Fruit fly (Drosophila melanogaster) whole organism, prepupa: ENCODE results near the gene CG6830.

Experiments
- Blimp-1 ChIP-seq: fragments of 200-800 bp; sonication (Bioruptor generic); optimal IDR thresholded peaks from 3 replicates; lab custom pipeline; 2017; ENCODE audit warnings: missing biosample characterization, missing genetic modification characterization, mild to moderate bottlenecking, moderate library complexity, missing genetic modification reagents
- CG10631 ChIP-seq: fragments of 200-800 bp; sonication (Bioruptor generic); optimal IDR thresholded peaks from 2 replicates; lab custom pipeline; 2016; ENCODE audit warnings: missing biosample characterization, missing genetic modification characterization
- CG10669 ChIP-seq: fragments of 200-800 bp; sonication (Bioruptor generic); optimal IDR thresholded peaks from 3 replicates; lab custom pipeline; 2018; ENCODE audit warnings: missing biosample characterization, mild to moderate bottlenecking, missing genetic modification characterization, moderate library complexity
- CG11294 ChIP-seq: fragments of 200-800 bp; sonication (Bioruptor generic); IDR thresholded peaks from 2 replicates; pipeline ENCODE4 v1.3.6; 2022; ENCODE audit warnings: missing biosample characterization, missing genetic modification characterization
- CG11762 ChIP-seq: fragments of 200-800 bp; sonication (Bioruptor generic); optimal IDR thresholded peaks from 3 replicates; lab custom pipeline; 2016; ENCODE audit warnings: missing biosample characterization, missing genetic modification characterization; ENCODE audit not compliant: insufficient read depth
- CG11902 ChIP-seq: fragments of 200-800 bp; sonication (Bioruptor generic); optimal IDR thresholded peaks from 3 replicates; lab custom pipeline; 2016; ENCODE audit warnings: missing biosample characterization, missing genetic modification characterization
- CG1621 ChIP-seq: fragments of 200-800 bp; sonication (Bioruptor generic); optimal IDR thresholded peaks from 3 replicates; lab custom pipeline; 2018; ENCODE audit warnings: missing biosample characterization, mild to moderate bottlenecking, missing genetic modification characterization
- CG16779 ChIP-seq: fragments of 200-800 bp; sonication (Bioruptor generic); optimal IDR thresholded peaks from 3 replicates; lab custom pipeline; 2017; ENCODE audit warnings: missing biosample characterization, mild to moderate bottlenecking, missing genetic modification characterization
- CG3032 ChIP-seq: fragments of 200-800 bp; optimal IDR thresholded peaks from 2 replicates; lab custom pipeline; 2019; ENCODE audit warnings: missing biosample characterization, mild to moderate bottlenecking, missing genetic modification characterization, moderate library complexity
- CG32006 ChIP-seq: fragments of 200-800 bp; sonication (Bioruptor generic); optimal IDR thresholded peaks from 3 replicates; lab custom pipeline; 2017; ENCODE audit warnings: missing biosample characterization, mild to moderate bottlenecking, missing genetic modification characterization
- CG34406 ChIP-seq: fragments of 200-800 bp; sonication (Bioruptor generic); optimal IDR thresholded peaks from 3 replicates; lab custom pipeline; 2016; ENCODE audit warnings: missing biosample characterization, missing genetic modification characterization
- CG3919 ChIP-seq: fragments of 200-800 bp; sonication (Bioruptor generic); optimal IDR thresholded peaks from 3 replicates; lab custom pipeline; 2016; ENCODE audit warnings: missing biosample characterization, missing genetic modification characterization
- CG4318 ChIP-seq: fragments of 200-800 bp; sonication (Bioruptor generic); optimal IDR thresholded peaks from 3 replicates; lab custom pipeline; 2017; ENCODE audit warnings: missing biosample characterization, mild to moderate bottlenecking, missing genetic modification characterization
- CG6276 ChIP-seq: fragments of 200-800 bp; sonication (Bioruptor generic); optimal IDR thresholded peaks from 2 replicates; lab custom pipeline; 2017; ENCODE audit warnings: missing biosample characterization, mild to moderate bottlenecking, missing genetic modification characterization
- CG6792 ChIP-seq: fragments of 200-800 bp; sonication (Bioruptor generic); optimal IDR thresholded peaks from 3 replicates; lab custom pipeline; 2016; ENCODE audit warnings: missing biosample characterization, missing genetic modification characterization
- CG6854 ChIP-seq: fragments of 200-800 bp; sonication (Bioruptor generic); optimal IDR thresholded peaks from 2 replicates; lab custom pipeline; 2017; ENCODE audit warnings: missing biosample characterization, mild to moderate bottlenecking, missing genetic modification characterization
- CG8119 ChIP-seq: fragments of 200-800 bp; sonication (Bioruptor generic); IDR thresholded peaks from 3 replicates; pipeline ENCODE4 v1.3.6; 2022; ENCODE audit warnings: missing biosample characterization, missing genetic modification characterization
- CG8319 ChIP-seq: fragments of 200-800 bp; sonication (Bioruptor generic); optimal IDR thresholded peaks from 3 replicates; lab custom pipeline; 2016; ENCODE audit warnings: missing biosample characterization, missing genetic modification characterization
- CG8632 ChIP-seq: fragments of 200-800 bp; sonication (Bioruptor generic); optimal IDR thresholded peaks from 3 replicates; lab custom pipeline; 2016; ENCODE audit warnings: missing biosample characterization, missing genetic modification characterization
- CG9139 ChIP-seq: fragments of 200-800 bp; sonication (Bioruptor generic); optimal IDR thresholded peaks from 3 replicates; lab custom pipeline; 2017; ENCODE audit warnings: missing biosample characterization, mild to moderate bottlenecking, missing genetic modification characterization
- Eip75B ChIP-seq: fragments of 200-800 bp; sonication (Bioruptor generic); optimal IDR thresholded peaks from 3 replicates; lab custom pipeline; 2016; ENCODE audit warnings: missing biosample characterization, missing genetic modification characterization
- Eip78C ChIP-seq: fragments of 200-800 bp; sonication (Bioruptor generic); peaks from one replicate; lab custom pipeline; 2016; ENCODE audit warnings: missing biosample characterization, missing genetic modification characterization
- Ets21C ChIP-seq: fragments of 200-800 bp; sonication (Bioruptor generic); optimal IDR thresholded peaks from 3 replicates; lab custom pipeline; 2016; ENCODE audit warnings: missing biosample characterization, missing genetic modification characterization
- Ets96B ChIP-seq: fragments of 200-800 bp; optimal IDR thresholded peaks from 2 replicates; lab custom pipeline; 2019; ENCODE audit warnings: missing biosample characterization, mild to moderate bottlenecking, missing genetic modification characterization, moderate library complexity
- Gug ChIP-seq: fragments of 200-800 bp; sonication (Bioruptor generic); IDR thresholded peaks from 2 replicates; pipeline ENCODE4 v1.3.6; 2022; ENCODE audit warnings: missing biosample characterization, missing genetic modification characterization
- Hr38 ChIP-seq: sonication (Bioruptor generic); optimal IDR thresholded peaks from 2 replicates; lab custom pipeline; 2016; ENCODE audit warnings: missing biosample characterization, missing genetic modification characterization
- Hr39 ChIP-seq: fragments of 200-800 bp; sonication (Bioruptor generic); optimal IDR thresholded peaks from 2 replicates; lab custom pipeline; 2016; ENCODE audit warnings: missing biosample characterization, missing genetic modification characterization
- Hr4 ChIP-seq: fragments of 200-800 bp; sonication (Bioruptor generic); optimal IDR thresholded peaks from 3 replicates; lab custom pipeline; 2016; ENCODE audit warnings: missing biosample characterization, missing genetic modification characterization
- Smox ChIP-seq: fragments of 200-800 bp; sonication (Bioruptor generic); optimal IDR thresholded peaks from 3 replicates; lab custom pipeline; 2016; ENCODE audit warnings: missing biosample characterization, missing genetic modification characterization
- Sox102F ChIP-seq: fragments of 200-800 bp; sonication (Bioruptor generic); optimal IDR thresholded peaks from 2 replicates; lab custom pipeline; 2016; ENCODE audit warnings: missing biosample characterization, mild to moderate bottlenecking, missing genetic modification characterization
- cyc ChIP-seq: fragments of 200-800 bp; sonication (Bioruptor generic); optimal IDR thresholded peaks from 3 replicates; lab custom pipeline; 2016; ENCODE audit warnings: missing biosample characterization, missing genetic modification characterization
- dac ChIP-seq: fragments of 200-800 bp; sonication (Bioruptor generic); optimal IDR thresholded peaks from 2 replicates; lab custom pipeline; 2017; ENCODE audit warnings: missing biosample characterization, mild to moderate bottlenecking, missing genetic modification characterization
- dsx ChIP-seq: fragments of 200-800 bp; optimal IDR thresholded peaks from 3 replicates; lab custom pipeline; 2019; ENCODE audit warnings: missing biosample characterization, mild to moderate bottlenecking, missing genetic modification characterization, moderate library complexity; ENCODE audit not compliant: poor library complexity, severe bottlenecking
- esn ChIP-seq: fragments of 200-800 bp; sonication (Bioruptor generic); optimal IDR thresholded peaks from 2 replicates; lab custom pipeline; 2016; ENCODE audit warnings: missing biosample characterization, mild to moderate bottlenecking, missing genetic modification characterization, moderate library complexity
- fd59A ChIP-seq: fragments of 200-800 bp; sonication (Bioruptor generic); optimal IDR thresholded peaks from 2 replicates; lab custom pipeline; 2017; ENCODE audit warnings: missing biosample characterization, mild to moderate bottlenecking, missing genetic modification characterization, missing genetic modification reagents
- fd85E ChIP-seq: fragments of 200-800 bp; sonication (Bioruptor generic); optimal IDR thresholded peaks from 3 replicates; lab custom pipeline; 2016; ENCODE audit warnings: missing biosample characterization, missing genetic modification characterization
- fkh ChIP-seq: fragments of 200-800 bp; sonication (Bioruptor generic); optimal IDR thresholded peaks from 3 replicates; lab custom pipeline; 2017; ENCODE audit warnings: missing biosample characterization, mild to moderate bottlenecking, missing genetic modification characterization, moderate library complexity
- lz ChIP-seq: fragments of 200-800 bp; sonication (Bioruptor generic); optimal IDR thresholded peaks from 3 replicates; lab custom pipeline; 2016; ENCODE audit warnings: missing biosample characterization, missing genetic modification characterization
- net ChIP-seq: fragments of 200-800 bp; sonication (Bioruptor generic); optimal IDR thresholded peaks from 3 replicates; lab custom pipeline; 2016; ENCODE audit warnings: missing biosample characterization, missing genetic modification characterization
- pdm3 ChIP-seq: fragments of 200-800 bp; sonication (Bioruptor generic); optimal IDR thresholded peaks from 3 replicates; lab custom pipeline; 2016; ENCODE audit warnings: missing biosample characterization, missing genetic modification characterization
- salr ChIP-seq, 2 experiments: fragments of 200-800 bp; sonication (Bioruptor generic); optimal IDR thresholded peaks; 3 replicates each; lab custom pipeline; 2016 to 2018; ENCODE audit warnings: missing biosample characterization in 2 of 2, missing genetic modification characterization in 2 of 2, mild to moderate bottlenecking in 1 of 2
- spab ChIP-seq: fragments of 200-800 bp; sonication (Bioruptor generic); optimal IDR thresholded peaks from 2 replicates; lab custom pipeline; 2017; ENCODE audit warnings: missing biosample characterization, mild to moderate bottlenecking, missing genetic modification characterization, missing genetic modification reagents
- ss ChIP-seq, 2 experiments: fragments of 200-800 bp; sonication (Bioruptor generic); optimal IDR thresholded peaks; 2 replicates in 1 of 2; 3 replicates in 1 of 2; lab custom pipeline; 2017 to 2018; ENCODE audit warnings: mild to moderate bottlenecking in 2 of 2, missing biosample characterization in 2 of 2, missing genetic modification characterization in 2 of 2, moderate library complexity in 1 of 2
- svp ChIP-seq: fragments of 200-800 bp; sonication (Bioruptor generic); peaks from one replicate; lab custom pipeline; 2016; ENCODE audit warnings: missing biosample characterization, missing genetic modification characterization
- vri ChIP-seq: fragments of 200-800 bp; sonication (Bioruptor generic); optimal IDR thresholded peaks from 3 replicates; lab custom pipeline; 2016; ENCODE audit warnings: missing biosample characterization, mild to moderate bottlenecking, missing genetic modification characterization

Gene CG6830

DNA sequence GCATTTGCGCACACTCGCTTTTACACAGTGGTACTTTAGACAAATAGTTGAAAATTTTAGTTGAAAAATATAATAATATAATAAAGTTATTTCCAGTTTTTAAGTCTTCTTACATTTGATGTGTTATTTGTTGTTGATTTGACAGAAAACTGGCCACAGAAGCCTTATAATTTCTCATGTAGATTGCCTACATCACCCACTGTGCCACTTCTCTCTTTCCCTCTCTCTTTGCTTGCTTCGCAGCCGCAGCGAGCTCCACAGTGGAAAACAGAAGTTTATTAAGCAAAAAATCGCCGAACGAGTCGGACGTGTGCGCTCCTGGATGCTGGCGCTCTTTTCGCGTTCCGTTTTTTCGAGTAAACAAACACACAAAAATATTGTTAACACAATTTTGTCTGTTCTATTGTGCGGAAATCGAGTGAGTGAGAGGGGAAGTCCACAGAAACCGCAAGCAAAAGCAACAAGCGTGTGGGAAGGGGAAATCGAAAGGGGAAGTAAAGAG, 28.2 kb downstream of the CG6830 start, which contains the start of gene CG42327 (continued):
- TF ChIP-seq CG11762 (GFP tag; lab: Kevin White, UChicago), result peak; percentile 94
- TF ChIP-seq cyc (GFP tag; lab: Kevin White, UChicago), result peak; percentile 90
- peak; percentile 95 for TF ChIP-seq CG6276 (GFP tag; lab: Kevin White, UChicago)
- peak; percentile 78 for TF ChIP-seq CG9139 (GFP tag; lab: Kevin White, UChicago)
- TF ChIP-seq fd85E, result peak; percentile 80
- TF ChIP-seq CG6792, result peak; percentile 95
- peak; percentile 99 for TF ChIP-seq CG8119 (GFP tag; lab: Robert Waterston, UW)
- peak; percentile 94 for TF ChIP-seq Eip75B (GFP tag; lab: Kevin White, UChicago)
- TF ChIP-seq CG11294, result peak; percentile 90
- TF ChIP-seq Eip78C, result peak; percentile 99
- TF ChIP-seq lz (GFP tag; lab: Kevin White, UChicago), result peak; percentile 91
- peak; percentile 97 for TF ChIP-seq CG4318 (GFP tag; lab: Kevin White, UChicago)
- peak; percentile 87 for TF ChIP-seq dsx (GFP tag; lab: Kevin White, UChicago)
- TF ChIP-seq salr (GFP tag; optimal IDR thresholded peaks at IDR 0.05; lab: Kevin White, UChicago), result peak; percentile 85 to 95
- TF ChIP-seq pdm3 (GFP tag; lab: Kevin White, UChicago), result peak; percentile 95
- TF ChIP-seq esn (GFP tag; lab: Kevin White, UChicago), result peak; percentile 96
- peak; percentile 81 for TF ChIP-seq CG11902 (GFP tag; lab: Kevin White, UChicago)
- TF ChIP-seq CG34406 (GFP tag; lab: Kevin White, UChicago), result peak; percentile 96
- TF ChIP-seq Ets96B (tag; lab: Kevin White, UChicago), result peak; percentile 94
- peak; percentile 86 for TF ChIP-seq CG1621 (tag; lab: Kevin White, UChicago)
- peak; percentile 97 for TF ChIP-seq CG3919 (GFP tag; lab: Kevin White, UChicago)

- TF ChIP-seq ss (GFP tag; optimal IDR thresholded peaks at IDR 0.05; lab: Kevin White, UChicago), result peak in 1 of 2 experiments; percentile 12
- peak; percentile 10 for TF ChIP-seq vri (GFP tag; lab: Kevin White, UChicago)
- TF ChIP-seq lz (GFP tag; lab: Kevin White, UChicago), result peak; percentile 45
- TF ChIP-seq svp (GFP tag; lab: Kevin White, UChicago), result peak; percentile 52
- no peak for TF ChIP-seq CG16779 (tag; lab: Kevin White, UChicago)
- peak; percentile 9 for TF ChIP-seq fd59A (GFP tag; lab: Kevin White, UChicago)
- TF ChIP-seq Ets21C, result peak; percentile 13
- peak; percentile 45 for TF ChIP-seq CG8319 (GFP tag; lab: Kevin White, UChicago)
- no peak for TF ChIP-seq CG9139 (GFP tag; lab: Kevin White, UChicago)
- no peak for TF ChIP-seq CG6854 (GFP tag; lab: Kevin White, UChicago)
- TF ChIP-seq spab (GFP tag; lab: Kevin White, UChicago), result no peak
- TF ChIP-seq Eip78C, result peak; percentile 70
- peak; percentile 57 for TF ChIP-seq Sox102F (GFP tag; lab: Kevin White, UChicago)
- peak; percentile 41; the same call in 1 of the 2 replicates for TF ChIP-seq Gug (GFP tag; lab: Robert Waterston, UW)
- no peak for TF ChIP-seq CG8119 (GFP tag; lab: Robert Waterston, UW)
- TF ChIP-seq CG4318 (GFP tag; lab: Kevin White, UChicago), result no peak
- TF ChIP-seq salr (GFP tag; optimal IDR thresholded peaks at IDR 0.05; lab: Kevin White, UChicago), result no peak
- TF ChIP-seq fkh, result peak; percentile 75
- peak; percentile 48 for TF ChIP-seq CG10631 (GFP tag; lab: Kevin White, UChicago)
- peak; percentile 44 for TF ChIP-seq pdm3 (GFP tag; lab: Kevin White, UChicago)
- TF ChIP-seq CG32006 (GFP tag; lab: Kevin White, UChicago), result peak; percentile 43
- TF ChIP-seq CG3032 (tag; lab: Kevin White, UChicago), result peak; percentile 56
- TF ChIP-seq Smox (GFP tag; lab: Kevin White, UChicago), result peak; percentile 29
- peak; percentile 41 for TF ChIP-seq Hr39 (GFP tag; lab: Kevin White, UChicago)
- peak; percentile 23 for TF ChIP-seq net (GFP tag; lab: Kevin White, UChicago)
- peak; percentile 56 for TF ChIP-seq CG3919 (GFP tag; lab: Kevin White, UChicago)
- peak; percentile 3 for TF ChIP-seq dac (GFP tag; lab: Kevin White, UChicago)
- TF ChIP-seq CG10669 (GFP tag; lab: Kevin White, UChicago), result peak; percentile 1
- TF ChIP-seq CG1621 (tag; lab: Kevin White, UChicago), result no peak
- no peak for TF ChIP-seq CG8632 (GFP tag; lab: Kevin White, UChicago)
- TF ChIP-seq Blimp-1 (GFP tag; lab: Kevin White, UChicago), result no peak
- TF ChIP-seq Hr38, result no peak
- TF ChIP-seq Hr4, result peak; percentile 45
Measured at dm6 chr3R:11650105-11651039, 33.8 kb downstream of the CG6830 start, which contains the start of the genes Csk and Elp1. Gene Csk, minus strand, starts transcription at chr3R:11650706. Gene Elp1, plus strand, starts transcription at chr3R:11650971.
